Worm (Caenorhabditis elegans): ENCODE measurements around the gene fut-2.

- TF ChIP-seq lin-39 (tag; optimal IDR thresholded peaks at IDR 0.05) (no peak), ama-1 (optimal IDR thresholded peaks at IDR 0.05) (no peak), nhr-77 (tag; optimal IDR thresholded peaks at IDR 0.05) (no peak), lin-15B (tag; optimal IDR thresholded peaks at IDR 0.05) (no peak), lsy-2 (tag; optimal IDR thresholded peaks at IDR 0.05) (no peak), sox-4 (tag; optimal IDR thresholded peaks at IDR 0.05) (no peak), unc-130 (tag; optimal IDR thresholded peaks at IDR 0.05) (no peak), mep-1 (tag; optimal IDR thresholded peaks at IDR 0.05) (no peak), fkh-10 (GFP tag; optimal IDR thresholded peaks at IDR 0.05) (no peak), nhr-20 (tag; optimal IDR thresholded peaks at IDR 0.05) (no peak), nhr-237 (tag; optimal IDR thresholded peaks at IDR 0.05) (no peak), hlh-17 (GFP tag; optimal IDR thresholded peaks at IDR 0.05; ENCODE audit: borderline replicate concordance) (no peak), ztf-4 (tag; optimal IDR thresholded peaks at IDR 0.05) (no peak), pqm-1 (tag; optimal IDR thresholded peaks at IDR 0.05) (no peak)
Measured at ce11 chrV:6605275-6605674, 29.6 kb upstream of the fut-2 start, which contains the start of gene ZK1055.7.

Data from whole organism, L1 larva.